Worm (Caenorhabditis elegans): ENCODE measurements around the gene pqn-51.

ce11 chrV:5046558-5046957 lies 2.8 kb upstream of the pqn-51 start:
- TF ChIP-seq lin-15B (tag; optimal IDR thresholded peaks at IDR 0.05) (no peak), mdl-1 (tag; optimal IDR thresholded peaks at IDR 0.05) (no peak), elt-3 (tag; optimal IDR thresholded peaks at IDR 0.05) (no peak), sea-2 (GFP tag; optimal IDR thresholded peaks at IDR 0.05) (no peak), elt-1 (tag; optimal IDR thresholded peaks at IDR 0.05) (no peak), lsy-12 (tag; optimal IDR thresholded peaks at IDR 0.05) (no peak), pha-4 (tag; optimal IDR thresholded peaks at IDR 0.05) (no peak), jun-1 (tag; optimal IDR thresholded peaks at IDR 0.05) (no peak), eor-1 (tag; optimal IDR thresholded peaks at IDR 0.05) (no peak), ama-1 (optimal IDR thresholded peaks at IDR 0.05) (no peak), nhr-237 (tag; optimal IDR thresholded peaks at IDR 0.05) (no peak), nfya-1 (tag; optimal IDR thresholded peaks at IDR 0.05; ENCODE audit: insufficient read depth) (no peak)

Data from whole organism, L3 larva.